Worm (Caenorhabditis elegans) whole organism, L4 larva: ENCODE data around the gene W08E12.5.

Experiments used
- D1046.2 ChIP-seq: fragments of 200-800 bp; sonication (Bioruptor generic); IDR thresholded peaks from 2 replicates; pipeline ENCODE4 v1.3.6; 2022; ENCODE audit warnings: missing genetic modification characterization, missing compliant biosample characterization
- F37D6.2 ChIP-seq: sonication (generic microtip); optimal IDR thresholded peaks from 2 replicates; lab custom pipeline; 2016; ENCODE audit warnings: mild to moderate bottlenecking, missing genetic modification characterization, missing compliant biosample characterization
- F44E2.7 ChIP-seq: fragments of 200-800 bp; sonication (Bioruptor generic); IDR thresholded peaks from 2 replicates; pipeline ENCODE4 v2.1.2; 2022; ENCODE audit warnings: missing genetic modification characterization, missing compliant biosample characterization
- F49E8.2 ChIP-seq: sonication (generic microtip); optimal IDR thresholded peaks from 2 replicates; lab custom pipeline; 2016; ENCODE audit warnings: missing compliant biosample characterization, mild to moderate bottlenecking, missing genetic modification characterization, borderline replicate concordance
- T20F7.1 ChIP-seq: fragments of 200-800 bp; sonication (Bioruptor generic); optimal IDR thresholded peaks from 2 replicates; lab custom pipeline; 2018; ENCODE audit warnings: mild to moderate bottlenecking, missing genetic modification characterization, missing compliant biosample characterization
- T26A8.4 ChIP-seq: fragments of 200-800 bp; sonication (Bioruptor generic); IDR thresholded peaks from 2 replicates; pipeline ENCODE4 v1.3.6; 2022; ENCODE audit warnings: missing genetic modification characterization, missing compliant biosample characterization
- Y5F2A.4 ChIP-seq: fragments of 200-800 bp; sonication (Bioruptor generic); optimal IDR thresholded peaks from 2 replicates; lab custom pipeline; 2018; ENCODE audit warnings: mild to moderate bottlenecking, missing genetic modification characterization, missing compliant biosample characterization
- ZK337.2 ChIP-seq: fragments of 200-800 bp; sonication (Bioruptor generic); IDR thresholded peaks from 2 replicates; pipeline ENCODE4 v1.3.6; 2022; ENCODE audit warnings: missing genetic modification reagents, missing genetic modification characterization, missing compliant biosample characterization
- ZK546.5 ChIP-seq, 2 experiments: sonication (generic microtip); optimal IDR thresholded peaks; 2 replicates each; lab custom pipeline; 2017; ENCODE audit warnings: missing biosample characterization in 2 of 2, missing genetic modification characterization in 2 of 2
- arid-1 ChIP-seq: fragments of 200-800 bp; sonication (Bioruptor generic); conservative IDR thresholded peaks from 2 replicates; pipeline ENCODE4 v1.3.6; 2022; ENCODE audit warnings: missing genetic modification reagents, missing genetic modification characterization, missing compliant biosample characterization
- ceh-82 ChIP-seq: sonication (generic microtip); optimal IDR thresholded peaks from 2 replicates; lab custom pipeline; 2017; ENCODE audit warnings: missing biosample characterization, missing genetic modification characterization
- ctbp-1 ChIP-seq: fragments of 200-800 bp; sonication (Bioruptor generic); IDR thresholded peaks from 2 replicates; pipeline ENCODE4 v1.3.6; 2022; ENCODE audit warnings: missing genetic modification reagents, missing genetic modification characterization, missing compliant biosample characterization
- daf-12 ChIP-seq: fragments of 150-350 bp; optimal IDR thresholded peaks from 2 replicates; lab custom pipeline; 2014; ENCODE audit warnings: missing biosample characterization, missing genetic modification reagents, missing genetic modification characterization
- daf-8 ChIP-seq: fragments of 200-800 bp; sonication (Bioruptor generic); IDR thresholded peaks from 2 replicates; pipeline ENCODE4 v1.3.6; 2022; ENCODE audit warnings: missing genetic modification characterization, missing compliant biosample characterization
- dmd-6 ChIP-seq: fragments of 200-800 bp; sonication (Bioruptor generic); IDR thresholded peaks from 2 replicates; pipeline ENCODE4 v1.3.6; 2022; ENCODE audit warnings: missing genetic modification reagents, missing genetic modification characterization, missing compliant biosample characterization
- dmd-8 ChIP-seq: fragments of 200-800 bp; sonication (Bioruptor generic); IDR thresholded peaks from 2 replicates; pipeline ENCODE4 v1.3.6; 2022; ENCODE audit warnings: missing genetic modification characterization, missing compliant biosample characterization
- dpl-1 ChIP-seq: fragments of 150-350 bp; optimal IDR thresholded peaks from 2 replicates; lab custom pipeline; 2014; ENCODE audit warnings: missing biosample characterization, missing genetic modification reagents, missing genetic modification characterization
- duxl-1 ChIP-seq: sonication (generic microtip); optimal IDR thresholded peaks from 2 replicates; lab custom pipeline; 2016; ENCODE audit warnings: mild to moderate bottlenecking, missing genetic modification characterization, moderate library complexity, missing compliant biosample characterization; ENCODE audit not compliant: poor library complexity
- dve-1 ChIP-seq: sonication (generic microtip); optimal IDR thresholded peaks from 2 replicates; lab custom pipeline; 2017; ENCODE audit warnings: antibody characterized with exemption, mild to moderate bottlenecking, missing genetic modification characterization, missing compliant biosample characterization; ENCODE audit not compliant: insufficient read depth
- egl-43 ChIP-seq: fragments of 200-800 bp; sonication (Bioruptor generic); IDR thresholded peaks from 2 replicates; pipeline ENCODE4 v1.3.6; 2022; ENCODE audit warnings: missing genetic modification reagents, missing genetic modification characterization, missing compliant biosample characterization
- fkh-10 ChIP-seq: fragments of 150-350 bp; optimal IDR thresholded peaks from 2 replicates; lab custom pipeline; 2014; ENCODE audit warnings: missing biosample characterization, missing genetic modification reagents, missing genetic modification characterization
- hif-1 ChIP-seq, 2 experiments: sonication (generic microtip); optimal IDR thresholded peaks; 2 replicates each; lab custom pipeline; 2016 to 2017; ENCODE audit warnings: missing compliant biosample characterization in 2 of 2, missing genetic modification characterization in 2 of 2, missing genetic modification reagents in 2 of 2, missing genotype in 2 of 2, mild to moderate bottlenecking in 1 of 2
- hmg-1.1 ChIP-seq: fragments of 200-800 bp; sonication (Bioruptor generic); IDR thresholded peaks from 2 replicates; pipeline ENCODE4 v1.3.6; 2022; ENCODE audit warnings: missing genetic modification reagents, missing genetic modification characterization, missing compliant biosample characterization
- lin-1 ChIP-seq: fragments of 200-800 bp; sonication (Bioruptor generic); IDR thresholded peaks from 2 replicates; pipeline ENCODE4 v1.3.6; 2022; ENCODE audit warnings: missing genetic modification reagents, missing genetic modification characterization, missing compliant biosample characterization
- lin-13 ChIP-seq: fragments of 150-350 bp; optimal IDR thresholded peaks from 2 replicates; lab custom pipeline; 2014; ENCODE audit warnings: missing biosample characterization, missing genetic modification reagents, missing genetic modification characterization
- lin-29 ChIP-seq: fragments of 200-800 bp; sonication (Bioruptor generic); IDR thresholded peaks from 2 replicates; pipeline ENCODE4 v1.3.6; 2022; ENCODE audit warnings: missing genetic modification reagents, missing genetic modification characterization, missing compliant biosample characterization
- lir-3 ChIP-seq: sonication (generic microtip); optimal IDR thresholded peaks from 2 replicates; lab custom pipeline; 2016; ENCODE audit warnings: mild to moderate bottlenecking, missing genetic modification characterization, missing compliant biosample characterization
- lsy-2 ChIP-seq, 2 experiments: fragments of 150-350 bp in 1 of 2; sonication (generic microtip) in 1 of 2; optimal IDR thresholded peaks; 2 replicates each; lab custom pipeline; 2014 to 2017; ENCODE audit warnings: missing biosample characterization in 2 of 2, missing genetic modification characterization in 2 of 2
- madf-5 ChIP-seq, 2 experiments: fragments of 200-800 bp; sonication (Bioruptor generic); IDR thresholded peaks; 2 replicates each; pipeline ENCODE4 v1.3.6; 2022; ENCODE audit warnings: missing compliant biosample characterization in 2 of 2, missing genetic modification characterization in 2 of 2
- mdt-29 ChIP-seq: fragments of 200-800 bp; sonication (Bioruptor generic); IDR thresholded peaks from 2 replicates; pipeline ENCODE4 v1.3.6; 2022; ENCODE audit warnings: missing genetic modification reagents, missing genetic modification characterization, missing compliant biosample characterization
- mep-1 ChIP-seq: fragments of 150-350 bp; sonication (generic microtip); optimal IDR thresholded peaks from 3 replicates; lab custom pipeline; 2014; ENCODE audit warnings: missing biosample characterization, missing genetic modification characterization
- mes-2 ChIP-seq: sonication (generic microtip); optimal IDR thresholded peaks from 2 replicates; lab custom pipeline; 2016; ENCODE audit warnings: missing genotype, mild to moderate bottlenecking, missing genetic modification characterization, missing compliant biosample characterization; ENCODE audit not compliant: poor library complexity, severe bottlenecking
- mxl-3 ChIP-seq: fragments of 200-800 bp; sonication (Bioruptor generic); optimal IDR thresholded peaks from 2 replicates; lab custom pipeline; 2018; ENCODE audit warnings: mild to moderate bottlenecking, missing genetic modification characterization, missing compliant biosample characterization
- nhr-10 ChIP-seq: fragments of 150-350 bp; optimal IDR thresholded peaks from 2 replicates; lab custom pipeline; 2014; ENCODE audit warnings: missing biosample characterization, missing genetic modification characterization
- nhr-28 ChIP-seq: fragments of 150-350 bp; optimal IDR thresholded peaks from 2 replicates; lab custom pipeline; 2014; ENCODE audit warnings: missing biosample characterization, missing genetic modification characterization
- nhr-41 ChIP-seq: fragments of 200-800 bp; sonication (Bioruptor generic); IDR thresholded peaks from 2 replicates; pipeline ENCODE4 v1.3.6; 2022; ENCODE audit warnings: missing genetic modification reagents, missing genetic modification characterization, missing compliant biosample characterization
- nhr-76 ChIP-seq: fragments of 150-350 bp; optimal IDR thresholded peaks from 2 replicates; lab custom pipeline; 2014; ENCODE audit warnings: missing biosample characterization, missing genetic modification characterization
- php-3 ChIP-seq: fragments of 200-800 bp; sonication (Bioruptor generic); IDR thresholded peaks from 2 replicates; pipeline ENCODE4 v1.3.6; 2022; ENCODE audit warnings: missing genetic modification reagents, missing genetic modification characterization, missing compliant biosample characterization
- rbr-2 ChIP-seq: sonication (generic microtip); optimal IDR thresholded peaks from 2 replicates; lab custom pipeline; 2016; ENCODE audit warnings: missing genotype, missing genetic modification characterization, missing compliant biosample characterization
- sdz-12 ChIP-seq: fragments of 200-800 bp; sonication (Bioruptor generic); optimal IDR thresholded peaks from 2 replicates; lab custom pipeline; 2018; ENCODE audit warnings: mild to moderate bottlenecking, missing genetic modification characterization, missing compliant biosample characterization
- spr-1 ChIP-seq: sonication (generic microtip); optimal IDR thresholded peaks from 2 replicates; lab custom pipeline; 2016; ENCODE audit warnings: mild to moderate bottlenecking, missing genetic modification characterization, missing compliant biosample characterization
- spr-3 ChIP-seq: fragments of 200-800 bp; sonication (Bioruptor generic); optimal IDR thresholded peaks from 2 replicates; lab custom pipeline; 2018; ENCODE audit warnings: mild to moderate bottlenecking, missing genetic modification characterization, missing compliant biosample characterization
- tag-97 ChIP-seq: fragments of 200-800 bp; sonication (Bioruptor generic); IDR thresholded peaks from 2 replicates; pipeline ENCODE4 v1.3.6; 2022; ENCODE audit warnings: missing genetic modification characterization, missing compliant biosample characterization
- unc-130 ChIP-seq: sonication (generic microtip); optimal IDR thresholded peaks from 2 replicates; lab custom pipeline; 2016; ENCODE audit warnings: missing genetic modification reagents, missing genetic modification characterization, missing compliant biosample characterization
- vab-7 ChIP-seq: fragments of 200-800 bp; sonication (Bioruptor generic); IDR thresholded peaks from 2 replicates; pipeline ENCODE4 v1.3.6; 2022; ENCODE audit warnings: missing genetic modification reagents, missing genetic modification characterization, missing compliant biosample characterization
- zip-11 ChIP-seq: fragments of 200-800 bp; sonication (Bioruptor generic); IDR thresholded peaks from 2 replicates; pipeline ENCODE4 v1.3.6; 2022; ENCODE audit warnings: missing genetic modification characterization, missing compliant biosample characterization
- zip-2 ChIP-seq: fragments of 150-350 bp; optimal IDR thresholded peaks from 2 replicates; lab custom pipeline; 2014; ENCODE audit warnings: missing biosample characterization, missing genetic modification characterization

Gene W08E12.5

ce11 chrIV:3311243-3311642, 10.7 kb downstream of the W08E12.5 start, which contains the start of gene zip-11 (continued):
- TF ChIP-seq lin-13 (GFP tag; lab: Kevin White, UChicago) (no peak), F37D6.2 (tag; lab: Kevin White, UChicago) (peak; percentile 21), T26A8.4 (peak; percentile 40; the same call in 1 of the 2 replicates), sdz-12 (GFP tag; lab: Kevin White, UChicago) (no peak), hmg-1.1 (GFP tag; lab: Robert Waterston, UW) (peak; percentile 82), ceh-82 (tag; lab: Kevin White, UChicago) (no peak), mes-2 (tag; lab: Kevin White, UChicago) (peak; percentile 64), nhr-76 (tag; lab: Kevin White, UChicago) (no peak), ZK337.2 (GFP tag; lab: Robert Waterston, UW) (no peak), hif-1 (tag; optimal IDR thresholded peaks at IDR 0.05; lab: Kevin White, UChicago) (peak in 1 of 2 experiments; percentile 55), zip-11 (GFP tag; lab: Robert Waterston, UW) (no peak), nhr-10 (tag; lab: Kevin White, UChicago) (no peak), rbr-2 (tag; lab: Kevin White, UChicago) (peak; percentile 71), unc-130 (GFP tag; lab: Kevin White, UChicago) (no peak), dpl-1 (GFP tag; lab: Kevin White, UChicago) (peak; percentile 44), dve-1 (tag; lab: Kevin White, UChicago) (peak; percentile 33), dmd-8 (no peak), ctbp-1 (GFP tag; lab: Robert Waterston, UW) (peak; percentile 56; the same call in 1 of the 2 replicates), lin-29 (GFP tag; lab: Robert Waterston, UW) (peak; percentile 71; the same call in 1 of the 2 replicates), ZK546.5 (tag; optimal IDR thresholded peaks at IDR 0.05; lab: Kevin White, UChicago) (no peak), zip-2 (no peak), mep-1 (tag; lab: Kevin White, UChicago) (peak; percentile 56), lir-3 (no peak), Y5F2A.4 (GFP tag; lab: Kevin White, UChicago) (no peak), fkh-10 (no peak), daf-12 (tag; lab: Kevin White, UChicago) (no peak)

- peak; percentile 97 for TF ChIP-seq daf-8 (GFP tag; lab: Robert Waterston, UW)
- peak; percentile 93 for TF ChIP-seq nhr-41 (GFP tag; lab: Robert Waterston, UW)
- TF ChIP-seq T26A8.4: peak; percentile 98
- TF ChIP-seq dmd-6: peak; percentile 98
- TF ChIP-seq D1046.2 (GFP tag; lab: Robert Waterston, UW): peak; percentile 97
- TF ChIP-seq arid-1 (GFP tag; lab: Robert Waterston, UW): peak; percentile 84
- peak; percentile 96 for TF ChIP-seq mdt-29 (GFP tag; lab: Robert Waterston, UW)
- TF ChIP-seq F44E2.7 (GFP tag; lab: Robert Waterston, UW): peak; percentile 72; the same call in 1 of the 2 replicates
- peak; percentile 87 for TF ChIP-seq T20F7.1 (GFP tag; lab: Kevin White, UChicago)
- peak; percentile 67 for TF ChIP-seq F37D6.2 (tag; lab: Kevin White, UChicago)
- peak; percentile 64 for TF ChIP-seq duxl-1 (tag; lab: Kevin White, UChicago)
- peak; percentile 79 for TF ChIP-seq ctbp-1 (GFP tag; lab: Robert Waterston, UW)
- TF ChIP-seq mes-2 (tag; lab: Kevin White, UChicago): peak; percentile 78
- peak; percentile 20 for TF ChIP-seq mep-1 (tag; lab: Kevin White, UChicago)
- TF ChIP-seq php-3 (GFP tag; lab: Robert Waterston, UW): peak; percentile 96
- TF ChIP-seq F49E8.2: peak; percentile 22
- peak; percentile 35 for TF ChIP-seq dve-1 (tag; lab: Kevin White, UChicago)
- TF ChIP-seq vab-7: peak; percentile 77
- TF ChIP-seq nhr-28 (tag; lab: Kevin White, UChicago): peak; percentile 6
- TF ChIP-seq tag-97 (GFP tag; lab: Robert Waterston, UW): 0 out of 2 replicates have a peak, but pooled peaks have one; percentile 40
- peak; percentile 78 to 92 for TF ChIP-seq lsy-2 (tag; optimal IDR thresholded peaks at IDR 0.05; lab: Kevin White, UChicago)
- TF ChIP-seq ZK337.2 (GFP tag; lab: Robert Waterston, UW): peak; percentile 82
- TF ChIP-seq lin-29 (GFP tag; lab: Robert Waterston, UW): peak; percentile 96
- TF ChIP-seq egl-43 (GFP tag; lab: Robert Waterston, UW): peak; percentile 89
- TF ChIP-seq lin-1 (GFP tag; lab: Robert Waterston, UW): peak; percentile 93
- peak; percentile 51 for TF ChIP-seq unc-130 (GFP tag; lab: Kevin White, UChicago)
- TF ChIP-seq madf-5 (GFP tag; IDR thresholded peaks at IDR 0.05; lab: Robert Waterston, UW): peak in 1 of 2 experiments; percentile 86; a peak in 1 of 4 replicates
- TF ChIP-seq spr-3: peak; percentile 54
- TF ChIP-seq spr-1: peak; percentile 66
- peak; percentile 45 for TF ChIP-seq mxl-3
- peak; percentile 90 for TF ChIP-seq hmg-1.1 (GFP tag; lab: Robert Waterston, UW)
These were observed 12.7 kb downstream of the W08E12.5 start for ce11 chrIV:3313311-3313710.
